Fruit fly (Drosophila melanogaster) whole organism, wandering third instar larva: Measurements from ENCODE around the gene gfzf.

ENCODE experiments used
- Abd-B ChIP-seq: fragments of >200 bp; optimal IDR thresholded peaks from 2 replicates; lab custom pipeline; 2017; ENCODE audit warnings: missing biosample characterization, missing genetic modification characterization
- CG9705 ChIP-seq: fragments of 200-800 bp; sonication (Bioruptor generic); optimal IDR thresholded peaks from 2 replicates; lab custom pipeline; 2018; ENCODE audit warnings: missing biosample characterization, mild to moderate bottlenecking, missing genetic modification characterization
- Dif ChIP-seq: fragments of 200-275, 200-300 bp; sonication (Bioruptor generic); optimal IDR thresholded peaks from 2 replicates; lab custom pipeline; 2018; ENCODE audit warnings: missing biosample characterization, missing genetic modification characterization; ENCODE audit not compliant: partially characterized antibody
- GATAd ChIP-seq: sonication (Bioruptor generic); optimal IDR thresholded peaks from 2 replicates; lab custom pipeline; 2016; ENCODE audit warnings: missing biosample characterization, missing genetic modification characterization
- Hnf4 ChIP-seq: fragments of 200-800 bp; sonication (Bioruptor generic); optimal IDR thresholded peaks from 2 replicates; lab custom pipeline; 2016; ENCODE audit warnings: missing biosample characterization, mild to moderate bottlenecking, missing genetic modification characterization
- Hr78 ChIP-seq: fragments of >200 bp; optimal IDR thresholded peaks from 2 replicates; lab custom pipeline; 2017; ENCODE audit warnings: missing biosample characterization, missing genetic modification characterization
- Jra ChIP-seq: sonication (Bioruptor generic); optimal IDR thresholded peaks from 2 replicates; lab custom pipeline; 2016; ENCODE audit warnings: missing biosample characterization, missing genetic modification characterization
- Mio ChIP-seq: sonication (Bioruptor generic); optimal IDR thresholded peaks from 2 replicates; lab custom pipeline; 2016; ENCODE audit warnings: missing biosample characterization, missing genetic modification characterization
- Myc ChIP-seq: fragments of >200 bp; optimal IDR thresholded peaks from 2 replicates; lab custom pipeline; 2017
- N ChIP-seq: fragments of >200 bp; optimal IDR thresholded peaks from 2 replicates; lab custom pipeline; 2018; ENCODE audit warnings: missing biosample characterization, missing external identifiers, missing genetic modification characterization
- OdsH ChIP-seq: fragments of 200-800 bp; sonication (Bioruptor generic); optimal IDR thresholded peaks from 2 replicates; lab custom pipeline; 2016; ENCODE audit warnings: missing biosample characterization, mild to moderate bottlenecking, missing genetic modification characterization
- Rel ChIP-seq, 2 experiments: fragments of 200-800 bp; sonication (Bioruptor generic) in 1 of 2; optimal IDR thresholded peaks; 2 replicates in 1 of 2; 3 replicates in 1 of 2; lab custom pipeline; 2016 to 2019; ENCODE audit warnings: mild to moderate bottlenecking in 2 of 2, missing biosample characterization in 2 of 2, missing genetic modification characterization in 2 of 2, moderate library complexity in 1 of 2
- Sp1 ChIP-seq: fragments of 200-800 bp; sonication (Bioruptor generic); optimal IDR thresholded peaks from 3 replicates; lab custom pipeline; 2019; ENCODE audit warnings: missing biosample characterization, mild to moderate bottlenecking, missing genetic modification characterization, moderate library complexity
- Vsx2 ChIP-seq: fragments of 200-300, 225-300 bp; sonication (Bioruptor generic); optimal IDR thresholded peaks from 2 replicates; lab custom pipeline; 2018; ENCODE audit warnings: missing biosample characterization, missing genetic modification characterization; ENCODE audit not compliant: partially characterized antibody
- br ChIP-seq: fragments of 200-800 bp; sonication (Bioruptor generic); optimal IDR thresholded peaks from 2 replicates; lab custom pipeline; 2016; ENCODE audit warnings: missing biosample characterization, missing genetic modification characterization
- brk ChIP-seq: fragments of 200-800 bp; sonication (Bioruptor generic); optimal IDR thresholded peaks from 2 replicates; lab custom pipeline; 2016; ENCODE audit warnings: missing biosample characterization, mild to moderate bottlenecking, missing genetic modification characterization
- dl ChIP-seq, 2 experiments: fragments of 175-275, 200-275 bp in 1 of 2; fragments of 200-275 bp in 1 of 2; sonication (Bioruptor generic); optimal IDR thresholded peaks; lab custom pipeline; 2018; ENCODE audit warnings: mild to moderate bottlenecking in 2 of 2, missing biosample characterization in 2 of 2, missing genetic modification characterization in 2 of 2, moderate library complexity in 2 of 2; ENCODE audit not compliant: partially characterized antibody in 2 of 2, insufficient read depth in 1 of 2
- dmrt93B ChIP-seq: fragments of 200-800 bp; sonication (Bioruptor generic); optimal IDR thresholded peaks from 2 replicates; lab custom pipeline; 2018; ENCODE audit warnings: missing biosample characterization, mild to moderate bottlenecking, missing genetic modification characterization
- dsf ChIP-seq: sonication (Bioruptor generic); optimal IDR thresholded peaks from 2 replicates; lab custom pipeline; 2016; ENCODE audit warnings: missing biosample characterization, missing genetic modification characterization, borderline replicate concordance
- ey ChIP-seq: fragments of 200-800 bp; sonication (Bioruptor generic); optimal IDR thresholded peaks from 2 replicates; lab custom pipeline; 2016; ENCODE audit warnings: missing biosample characterization, missing genetic modification characterization
- foxo ChIP-seq, 2 experiments: fragments of 200-800 bp; sonication (Bioruptor generic); optimal IDR thresholded peaks; 2 replicates in 1 of 2; 3 replicates in 1 of 2; lab custom pipeline; 2016 to 2017; ENCODE audit warnings: missing biosample characterization in 2 of 2, missing genetic modification characterization in 2 of 2
- h ChIP-seq: fragments of 200-800 bp; sonication (Bioruptor generic); optimal IDR thresholded peaks from 3 replicates; lab custom pipeline; 2016; ENCODE audit warnings: missing biosample characterization, mild to moderate bottlenecking, missing genetic modification characterization
- lola ChIP-seq: fragments of >200 bp; optimal IDR thresholded peaks from 2 replicates; lab custom pipeline; 2017; ENCODE audit warnings: missing biosample characterization, missing genetic modification characterization
- pan ChIP-seq: fragments of >200 bp; optimal IDR thresholded peaks from 2 replicates; lab custom pipeline; 2017
- psq ChIP-seq: fragments of 200-800 bp; sonication (Bioruptor generic); optimal IDR thresholded peaks from 3 replicates; lab custom pipeline; 2017; ENCODE audit warnings: missing biosample characterization, mild to moderate bottlenecking, missing genetic modification characterization, moderate library complexity
- rgr ChIP-seq: fragments of 200-800 bp; sonication (Bioruptor generic); optimal IDR thresholded peaks from 3 replicates; lab custom pipeline; 2016; ENCODE audit warnings: missing biosample characterization, mild to moderate bottlenecking, missing genetic modification characterization
- sage ChIP-seq: fragments of 200-800 bp; sonication (Bioruptor generic); optimal IDR thresholded peaks from 2 replicates; lab custom pipeline; 2016; ENCODE audit warnings: missing biosample characterization, mild to moderate bottlenecking, missing genetic modification characterization
- sv ChIP-seq: fragments of 200-800 bp; sonication (Bioruptor generic); optimal IDR thresholded peaks from 3 replicates; lab custom pipeline; 2016; ENCODE audit warnings: missing biosample characterization, missing genetic modification characterization
- tai ChIP-seq: sonication (Bioruptor generic); optimal IDR thresholded peaks from 2 replicates; lab custom pipeline; 2016; ENCODE audit warnings: missing biosample characterization, missing genetic modification characterization
- usp ChIP-seq: fragments of >200 bp; optimal IDR thresholded peaks from 2 replicates; lab custom pipeline; 2017; ENCODE audit warnings: missing biosample characterization, missing genetic modification characterization
- woc ChIP-seq: sonication (Bioruptor generic); optimal IDR thresholded peaks from 2 replicates; lab custom pipeline; 2016; ENCODE audit warnings: missing biosample characterization, mild to moderate bottlenecking, missing genetic modification characterization

gfzf gene

dm6 chr3R:7188697-7189096, 37.9 kb upstream of the gfzf start:
- no peak for TF ChIP-seq Mio (GFP tag; lab: Kevin White, UChicago)
- TF ChIP-seq Abd-B: no peak
- TF ChIP-seq dmrt93B: no peak
- TF ChIP-seq foxo (GFP tag; optimal IDR thresholded peaks at IDR 0.05; lab: Kevin White, UChicago): no peak
- no peak for TF ChIP-seq Hnf4
- no peak for TF ChIP-seq tai
- TF ChIP-seq Sp1 (GFP tag; lab: Kevin White, UChicago): no peak
- TF ChIP-seq rgr (GFP tag; lab: Kevin White, UChicago): no peak
- no peak for TF ChIP-seq Jra (GFP tag; lab: Kevin White, UChicago)
- TF ChIP-seq Rel (GFP tag; optimal IDR thresholded peaks at IDR 0.05; lab: Kevin White, UChicago): no peak
- TF ChIP-seq Rel (tag; optimal IDR thresholded peaks at IDR 0.05; lab: Kevin White, UChicago): no peak
- TF ChIP-seq Vsx2: no peak
- no peak for TF ChIP-seq lola (GFP tag; lab: Kevin White, UChicago)
- TF ChIP-seq Dif: no peak
- no peak for TF ChIP-seq N (GFP tag; lab: Kevin White, UChicago)
- no peak for TF ChIP-seq ey (GFP tag; lab: Kevin White, UChicago)
- TF ChIP-seq sv (GFP tag; lab: Kevin White, UChicago): no peak
- TF ChIP-seq psq: no peak
- no peak for TF ChIP-seq sage

dm6 chr3R:7187989-7188388, 37.2 kb upstream of the gfzf start:
- TF ChIP-seq sv (GFP tag; lab: Kevin White, UChicago): no peak
- no peak for TF ChIP-seq foxo (GFP tag; optimal IDR thresholded peaks at IDR 0.05; lab: Kevin White, UChicago)
- TF ChIP-seq woc (GFP tag; lab: Kevin White, UChicago): no peak
- no peak for TF ChIP-seq br (GFP tag; lab: Kevin White, UChicago)
- TF ChIP-seq Hr78 (GFP tag; lab: Kevin White, UChicago): no peak
- TF ChIP-seq CG9705: no peak
- TF ChIP-seq usp (GFP tag; lab: Kevin White, UChicago): no peak
- no peak for TF ChIP-seq ey (GFP tag; lab: Kevin White, UChicago)
- TF ChIP-seq Sp1 (GFP tag; lab: Kevin White, UChicago): no peak
- TF ChIP-seq brk (GFP tag; lab: Kevin White, UChicago): no peak
- TF ChIP-seq pan: no peak

- no peak for TF ChIP-seq foxo (GFP tag; optimal IDR thresholded peaks at IDR 0.05; lab: Kevin White, UChicago)
- no peak for TF ChIP-seq Jra (GFP tag; lab: Kevin White, UChicago)
- TF ChIP-seq OdsH: peak; percentile 19
- peak; percentile 71 for TF ChIP-seq Dif
- no peak for TF ChIP-seq Abd-B
- no peak for TF ChIP-seq GATAd (GFP tag; lab: Kevin White, UChicago)
- TF ChIP-seq usp (GFP tag; lab: Kevin White, UChicago): no peak
- no peak for TF ChIP-seq dsf (GFP tag; lab: Kevin White, UChicago)
- TF ChIP-seq h (GFP tag; lab: Kevin White, UChicago): peak; percentile 21
- peak; percentile 17 for TF ChIP-seq psq
- peak; percentile 4 to 70 for TF ChIP-seq dl (GFP tag; optimal IDR thresholded peaks at IDR 0.05; lab: Kevin White, UChicago; ENCODE audit: insufficient read depth in 1 of 2, partially characterized antibody in 2 of 2)
- TF ChIP-seq, all 38 proteins: peak for 5
Measured at dm6 chr3R:7187093-7187912, 36.5 kb upstream of the gfzf start.

- peak; percentile 4 for TF ChIP-seq woc (GFP tag; lab: Kevin White, UChicago)
- peak; percentile 2 for TF ChIP-seq Myc (lab: Kevin White, UChicago)
- TF ChIP-seq brk (GFP tag; lab: Kevin White, UChicago): no peak
Measured at dm6 chr3R:7186242-7187092, 35.7 kb upstream of the gfzf start, which contains the start of the genes CG10055 and lap. CG10055 (minus strand) TSS chr3R:7186673. lap (plus strand) TSS chr3R:7186994.
